Worm (Caenorhabditis elegans): ENCODE results near the gene F26D11.12.
A peak's percentile ranks its signal among the peaks of the same experiment; 100 is the strongest.

- no peak for TF ChIP-seq unc-62 (GFP tag; optimal IDR thresholded peaks at IDR 0.05)
- no peak for TF ChIP-seq elt-1 (tag; optimal IDR thresholded peaks at IDR 0.05)
- no peak for TF ChIP-seq crh-2 (tag; optimal IDR thresholded peaks at IDR 0.05)
- no peak for TF ChIP-seq ceh-82 (tag; optimal IDR thresholded peaks at IDR 0.05)
- TF ChIP-seq ceh-16 (tag; optimal IDR thresholded peaks at IDR 0.05), result no peak
- TF ChIP-seq dmd-4 (tag; optimal IDR thresholded peaks at IDR 0.05), result no peak
- peak; percentile 98 for TF ChIP-seq fos-1 (tag; optimal IDR thresholded peaks at IDR 0.05)
- TF ChIP-seq lin-39 (tag; optimal IDR thresholded peaks at IDR 0.05), result no peak
- TF ChIP-seq aly-2 (tag; optimal IDR thresholded peaks at IDR 0.05), result no peak
Measured at ce11 chrV:7977701-7978461, 22.8 kb upstream of the F26D11.12 start, which contains the start of gene let-413.

Measured in whole organism, L2 larva.